Worm (Caenorhabditis elegans): ENCODE data around the gene snt-2.
A peak's percentile ranks its signal among the peaks of the same experiment; 100 is the strongest.

ce11 chrIII:835713-836278, 42.3 kb upstream of the snt-2 start:
- TF ChIP-seq pqm-1 (tag; optimal IDR thresholded peaks at IDR 0.05) = no peak
- peak; percentile 85 for TF ChIP-seq aly-2 (tag; optimal IDR thresholded peaks at IDR 0.05)
- TF ChIP-seq nhr-28 (tag; optimal IDR thresholded peaks at IDR 0.05) = no peak
- peak; percentile 97 for TF ChIP-seq lsy-12 (tag; optimal IDR thresholded peaks at IDR 0.05)
- peak; percentile 70 for TF ChIP-seq tbx-2 (tag; optimal IDR thresholded peaks at IDR 0.05)
- TF ChIP-seq elt-3 (tag; optimal IDR thresholded peaks at IDR 0.05) = peak in 2 of 3 experiments; percentile 32 to 38
- TF ChIP-seq mdl-1 (tag; optimal IDR thresholded peaks at IDR 0.05) = peak; percentile 7
